Worm (Caenorhabditis elegans): ENCODE data around the gene nspc-17.
"Not testable (repeated sequence)": the region's sequence is repeated elsewhere in the genome, so short reads cannot be mapped to it uniquely, and the experiment has no call there.

Gene nspc-17

ce11 chrX:14535913-14536312, 10.9 kb upstream of the nspc-17 start:
- TF ChIP-seq sem-2 (GFP tag; optimal IDR thresholded peaks at IDR 0.05) (no peak), nhr-28 (tag; optimal IDR thresholded peaks at IDR 0.05) (no peak), unc-62 (GFP tag; optimal IDR thresholded peaks at IDR 0.05) (no peak), drap-1 (GFP tag; optimal IDR thresholded peaks at IDR 0.05) (no peak), snpc-4 (tag; optimal IDR thresholded peaks at IDR 0.05) (no peak), tbx-8 (GFP tag; optimal IDR thresholded peaks at IDR 0.05) (no peak), mep-1 (tag; optimal IDR thresholded peaks at IDR 0.05) (no peak), mls-2 (tag; optimal IDR thresholded peaks at IDR 0.05) (no peak), mab-5 (tag; optimal IDR thresholded peaks at IDR 0.05) (no peak), nhr-237 (tag; optimal IDR thresholded peaks at IDR 0.05) (no peak), ceh-43 (GFP tag; optimal IDR thresholded peaks at IDR 0.05) (no peak), ztf-11 (tag; optimal IDR thresholded peaks at IDR 0.05) (no peak), pha-4 (tag; optimal IDR thresholded peaks at IDR 0.05) (no peak), sptf-1 (tag; optimal IDR thresholded peaks at IDR 0.05) (no peak), lsy-2 (tag; optimal IDR thresholded peaks at IDR 0.05) (no peak), lin-32 (GFP tag; optimal IDR thresholded peaks at IDR 0.05) (no peak)

- no peak for TF ChIP-seq lsy-2 (tag; optimal IDR thresholded peaks at IDR 0.05)
- TF ChIP-seq pha-4 (tag; optimal IDR thresholded peaks at IDR 0.05), result no peak
- no peak for TF ChIP-seq elt-3 (tag; optimal IDR thresholded peaks at IDR 0.05)
- TF ChIP-seq sptf-1 (tag; optimal IDR thresholded peaks at IDR 0.05), result no peak
- no peak for TF ChIP-seq nhr-12 (tag; optimal IDR thresholded peaks at IDR 0.05)
- TF ChIP-seq ceh-83 (GFP tag; optimal IDR thresholded peaks at IDR 0.05), result no peak
- no peak for TF ChIP-seq mep-1 (tag; optimal IDR thresholded peaks at IDR 0.05)
- no peak for TF ChIP-seq blmp-1 (tag; optimal IDR thresholded peaks at IDR 0.05)
- no peak for TF ChIP-seq bed-3 (GFP tag; optimal IDR thresholded peaks at IDR 0.05)
- TF ChIP-seq sem-2 (GFP tag; optimal IDR thresholded peaks at IDR 0.05), result no peak
- no peak for TF ChIP-seq unc-39 (tag; optimal IDR thresholded peaks at IDR 0.05)
- TF ChIP-seq tbx-8 (GFP tag; optimal IDR thresholded peaks at IDR 0.05), result no peak
- TF ChIP-seq zip-8 (tag; optimal IDR thresholded peaks at IDR 0.05), result no peak
These were observed 9.6 kb upstream of the nspc-17 start for ce11 chrX:14534596-14534995.

ce11 chrX:14534117-14534516, 9.1 kb upstream of the nspc-17 start, which contains the start of gene T24C2.5:
Gene T24C2.5, plus strand, starts transcription at chrX:14534417.
- no peak for TF ChIP-seq unc-120 (tag; optimal IDR thresholded peaks at IDR 0.05; ENCODE audit: poor library complexity, severe bottlenecking)
- no peak for TF ChIP-seq flh-1 (GFP tag; optimal IDR thresholded peaks at IDR 0.05)
- TF ChIP-seq elt-3 (tag; optimal IDR thresholded peaks at IDR 0.05), result no peak
- no peak for TF ChIP-seq ceh-39 (tag; optimal IDR thresholded peaks at IDR 0.05)
- no peak for TF ChIP-seq sem-2 (GFP tag; optimal IDR thresholded peaks at IDR 0.05)
- no peak for TF ChIP-seq hlh-1 (tag; optimal IDR thresholded peaks at IDR 0.05)
- TF ChIP-seq drap-1 (GFP tag; optimal IDR thresholded peaks at IDR 0.05), result no peak
- TF ChIP-seq bed-3 (GFP tag; optimal IDR thresholded peaks at IDR 0.05), result no peak

- TF ChIP-seq nhr-12 (tag; optimal IDR thresholded peaks at IDR 0.05) (no peak), nhr-2 (tag; optimal IDR thresholded peaks at IDR 0.05) (no peak), zip-8 (tag; optimal IDR thresholded peaks at IDR 0.05) (no peak), flh-1 (GFP tag; optimal IDR thresholded peaks at IDR 0.05) (no peak), mep-1 (tag; optimal IDR thresholded peaks at IDR 0.05) (no peak)
These were observed 5.1 kb upstream of the nspc-17 start, which contains the start of gene nspc-20 for ce11 chrX:14530107-14530506. Gene nspc-20, minus strand, starts transcription at chrX:14530207.

ce11 chrX:14528399-14528798, 3.4 kb upstream of the nspc-17 start, which contains the start of gene nspc-19:
Gene nspc-19, plus strand, starts transcription at chrX:14528699.
- TF ChIP-seq ceh-43 (GFP tag; optimal IDR thresholded peaks at IDR 0.05); drap-1 (GFP tag; optimal IDR thresholded peaks at IDR 0.05); unc-120 (tag; optimal IDR thresholded peaks at IDR 0.05; ENCODE audit: poor library complexity, severe bottlenecking): not testable (repeated sequence)

- no peak for TF ChIP-seq ceh-43 (GFP tag; optimal IDR thresholded peaks at IDR 0.05)
- no peak for TF ChIP-seq cnd-1 (tag; optimal IDR thresholded peaks at IDR 0.05)
- TF ChIP-seq ceh-39 (tag; optimal IDR thresholded peaks at IDR 0.05), result no peak
- no peak for TF ChIP-seq nhr-28 (tag; optimal IDR thresholded peaks at IDR 0.05)
- no peak for TF ChIP-seq ham-2 (GFP tag; optimal IDR thresholded peaks at IDR 0.05)
- no peak for TF ChIP-seq nhr-12 (tag; optimal IDR thresholded peaks at IDR 0.05)
- no peak for TF ChIP-seq sptf-1 (tag; optimal IDR thresholded peaks at IDR 0.05)
- TF ChIP-seq nhr-237 (tag; optimal IDR thresholded peaks at IDR 0.05), result no peak
These were observed 2.6 kb upstream of the nspc-17 start, which contains the start of gene nspc-18 for ce11 chrX:14527559-14527958. Gene nspc-18, minus strand, starts transcription at chrX:14527659.

Measured in whole organism, mixed stage, embryonic.